Worm (Caenorhabditis elegans): Measurements from ENCODE around the gene dpm-1.

DNA sequence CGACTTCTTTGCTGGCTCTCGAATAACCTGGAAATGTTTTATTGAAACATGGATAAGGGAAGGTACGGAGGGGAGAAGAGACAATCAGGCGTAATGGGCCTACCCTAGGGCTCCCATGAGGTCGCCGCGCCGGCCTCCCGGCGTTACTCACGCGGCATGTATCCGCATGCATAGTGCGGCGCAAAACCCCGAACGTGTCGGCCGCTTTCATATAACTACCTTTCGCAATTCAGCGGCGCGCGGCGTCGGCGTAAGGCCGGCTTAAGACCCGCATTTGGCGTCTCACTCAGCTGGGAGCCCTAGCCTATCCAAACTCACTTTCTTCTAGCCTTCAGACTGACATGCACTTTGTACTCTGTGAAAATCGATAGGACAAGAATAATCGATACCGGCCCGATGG is 16.6 kb downstream of the dpm-1 start:
- TF ChIP-seq nhr-6 (tag; optimal IDR thresholded peaks at IDR 0.05), result no peak
- TF ChIP-seq nhr-237 (tag; optimal IDR thresholded peaks at IDR 0.05), result no peak
- no peak for TF ChIP-seq nhr-11 (tag; optimal IDR thresholded peaks at IDR 0.05)
- TF ChIP-seq elt-3 (tag; optimal IDR thresholded peaks at IDR 0.05), result no peak
- TF ChIP-seq aly-2 (tag; optimal IDR thresholded peaks at IDR 0.05), result no peak
- no peak for TF ChIP-seq ztf-1 (GFP tag; conservative IDR thresholded peaks at IDR 0.05)
- no peak for TF ChIP-seq ceh-16 (tag; optimal IDR thresholded peaks at IDR 0.05)
- TF ChIP-seq skn-1 (tag; optimal IDR thresholded peaks at IDR 0.05), result no peak
- no peak for TF ChIP-seq crh-2 (tag; optimal IDR thresholded peaks at IDR 0.05)
- TF ChIP-seq nhr-25 (tag; optimal IDR thresholded peaks at IDR 0.05), result no peak
- TF ChIP-seq snpc-4 (tag; optimal IDR thresholded peaks at IDR 0.05), result no peak
- no peak for TF ChIP-seq lsy-2 (tag; optimal IDR thresholded peaks at IDR 0.05)
- TF ChIP-seq ztf-11 (tag; optimal IDR thresholded peaks at IDR 0.05), result no peak
- TF ChIP-seq lin-13 (GFP tag; optimal IDR thresholded peaks at IDR 0.05), result no peak
